Fruit fly (Drosophila melanogaster) whole organism, adult: ENCODE results near the gene Pgls.

Experiments used
- CG11617 ChIP-seq: fragments of 200-800 bp; sonication (Bioruptor generic); optimal IDR thresholded peaks from 2 replicates; lab custom pipeline; 2017; ENCODE audit warnings: mild to moderate bottlenecking, missing biosample characterization, missing genetic modification reagents, missing genetic modification characterization
- CG1620 ChIP-seq: fragments of 200-800 bp; sonication (Bioruptor generic); optimal IDR thresholded peaks from 2 replicates; lab custom pipeline; 2016; ENCODE audit warnings: missing biosample characterization, missing genetic modification characterization
- CG33017 ChIP-seq: fragments of 200-800 bp; sonication (Bioruptor generic); optimal IDR thresholded peaks from 2 replicates; lab custom pipeline; 2018; ENCODE audit warnings: missing biosample characterization, mild to moderate bottlenecking, missing genetic modification characterization, moderate library complexity
- Hr96 ChIP-seq: fragments of 200-800 bp; sonication (Bioruptor generic); optimal IDR thresholded peaks from 2 replicates; lab custom pipeline; 2016; ENCODE audit warnings: missing biosample characterization, missing genetic modification characterization
- kay ChIP-seq: fragments of 200-800 bp; sonication (Bioruptor generic); peaks from one replicate; lab custom pipeline; 2016; ENCODE audit warnings: missing biosample characterization, missing genetic modification characterization, borderline replicate concordance
- ovo ChIP-seq: fragments of 200-800 bp; sonication (Bioruptor generic); optimal IDR thresholded peaks from 2 replicates; lab custom pipeline; 2016; ENCODE audit warnings: missing biosample characterization, missing genetic modification characterization

DNA sequence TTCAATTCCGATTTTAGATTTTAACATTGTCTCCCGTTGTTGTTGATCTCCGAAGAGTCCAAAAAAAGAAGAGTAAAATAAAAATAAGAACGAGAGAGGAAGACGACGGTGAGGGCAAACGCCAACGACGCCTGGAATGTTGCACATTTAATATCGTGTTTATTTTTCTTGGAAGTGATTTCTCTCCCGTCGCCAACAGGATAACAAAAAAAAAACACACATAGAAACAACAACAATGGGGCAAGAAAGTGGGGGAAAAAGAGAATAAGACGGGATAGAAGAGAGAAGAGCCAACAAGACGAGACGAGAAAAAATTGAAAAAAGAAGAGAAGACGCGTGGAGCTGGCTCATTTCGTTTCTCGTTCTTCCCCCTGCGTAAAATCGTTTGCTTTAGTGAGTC is 46.2 kb upstream of the Pgls start:
- no peak for TF ChIP-seq ovo
- TF ChIP-seq kay (GFP tag; lab: Kevin White, UChicago) = no peak
- no peak for TF ChIP-seq CG1620 (GFP tag; lab: Kevin White, UChicago)
- TF ChIP-seq CG33017 (tag; lab: Kevin White, UChicago) = no peak
- TF ChIP-seq CG11617 (GFP tag; lab: Kevin White, UChicago) = no peak
- TF ChIP-seq Hr96 (GFP tag; lab: Kevin White, UChicago) = no peak
